Worm (Caenorhabditis elegans): ENCODE results near the gene irld-33.

The irld-33 gene

ce11 chrII:1714772-1715353 lies 24.0 kb upstream of the irld-33 start, which contains the start of gene btb-6:
Gene btb-6 (plus strand): TSS chrII:1715303.
- TF ChIP-seq hlh-4 (tag; optimal IDR thresholded peaks at IDR 0.05) (no peak), unc-62 (GFP tag; optimal IDR thresholded peaks at IDR 0.05) (no peak), nhr-84 (tag; optimal IDR thresholded peaks at IDR 0.05) (no peak), C04F5.9 (tag; optimal IDR thresholded peaks at IDR 0.05) (no peak), swsn-7 (tag; optimal IDR thresholded peaks at IDR 0.05) (no peak), efl-1 (optimal IDR thresholded peaks at IDR 0.05) (no peak), efl-1 (GFP tag; optimal IDR thresholded peaks at IDR 0.05 in 1 of 2) (no peak), C16A3.4 (tag; optimal IDR thresholded peaks at IDR 0.05) (no peak), nhr-85 (tag) (no peak), jun-1 (tag; optimal IDR thresholded peaks at IDR 0.05) (no peak), ets-5 (GFP tag; IDR thresholded peaks at IDR 0.05) (no peak), tbx-2 (tag; optimal IDR thresholded peaks at IDR 0.05) (no peak), skn-1 (tag; optimal IDR thresholded peaks at IDR 0.05) (no peak), vab-15 (tag; optimal IDR thresholded peaks at IDR 0.05) (no peak), tlp-1 (tag; optimal IDR thresholded peaks at IDR 0.05) (no peak), rnt-1 (tag; optimal IDR thresholded peaks at IDR 0.05) (no peak), snu-23 (GFP tag; optimal IDR thresholded peaks at IDR 0.05) (no peak), lin-13 (GFP tag; optimal IDR thresholded peaks at IDR 0.05) (no peak), hlh-17 (GFP tag; optimal IDR thresholded peaks at IDR 0.05; ENCODE audit: borderline replicate concordance) (no peak)

DNA sequence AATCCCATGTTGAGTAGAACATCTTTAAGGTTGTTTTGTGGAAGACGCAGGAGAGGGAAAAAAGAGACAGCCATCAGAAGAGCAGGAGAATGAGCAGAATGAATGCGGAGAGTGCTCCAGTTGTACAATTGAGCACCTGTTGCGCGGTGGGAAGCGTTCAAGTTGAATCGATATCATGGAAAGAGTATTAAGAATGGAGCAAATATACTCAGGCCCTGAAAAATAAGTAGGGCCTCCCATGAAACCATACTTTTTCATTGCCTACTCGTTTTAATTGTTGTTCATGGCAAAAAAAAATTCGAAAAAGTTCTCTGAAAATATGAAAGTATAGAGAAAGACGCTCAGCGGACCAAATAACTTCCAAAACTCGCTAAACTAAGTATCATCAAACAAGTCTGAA lies 19.7 kb upstream of the irld-33 start, which contains the start of gene fbxb-48:
Gene fbxb-48, minus strand, starts transcription at position 101 of the 400 bp plus-strand sequence.
- TF ChIP-seq dpl-1 (GFP tag; optimal IDR thresholded peaks at IDR 0.05), result no peak
- TF ChIP-seq nhr-90 (tag; optimal IDR thresholded peaks at IDR 0.05; ENCODE audit: poor library complexity), result no peak
- no peak for TF ChIP-seq ceh-82 (tag; optimal IDR thresholded peaks at IDR 0.05)
- TF ChIP-seq nhr-12 (tag; optimal IDR thresholded peaks at IDR 0.05), result no peak
- no peak for TF ChIP-seq vab-15 (tag; optimal IDR thresholded peaks at IDR 0.05)
- no peak for TF ChIP-seq hlh-17 (GFP tag; optimal IDR thresholded peaks at IDR 0.05; ENCODE audit: borderline replicate concordance)
- TF ChIP-seq ceh-63 (GFP tag; optimal IDR thresholded peaks at IDR 0.05), result no peak
- TF ChIP-seq elt-3 (tag; optimal IDR thresholded peaks at IDR 0.05), result no peak
- TF ChIP-seq ceh-8 (GFP tag; optimal IDR thresholded peaks at IDR 0.05), result no peak
- no peak for TF ChIP-seq ets-5 (GFP tag; IDR thresholded peaks at IDR 0.05)
- TF ChIP-seq tlp-1 (tag; optimal IDR thresholded peaks at IDR 0.05), result no peak
- no peak for TF ChIP-seq sup-37 (GFP tag; optimal IDR thresholded peaks at IDR 0.05)
- TF ChIP-seq unc-30 (tag; optimal IDR thresholded peaks at IDR 0.05), result no peak
- TF ChIP-seq isw-1 (GFP tag; IDR thresholded peaks at IDR 0.05), result no peak
- no peak for TF ChIP-seq ces-1 (GFP tag; optimal IDR thresholded peaks at IDR 0.05)

DNA sequence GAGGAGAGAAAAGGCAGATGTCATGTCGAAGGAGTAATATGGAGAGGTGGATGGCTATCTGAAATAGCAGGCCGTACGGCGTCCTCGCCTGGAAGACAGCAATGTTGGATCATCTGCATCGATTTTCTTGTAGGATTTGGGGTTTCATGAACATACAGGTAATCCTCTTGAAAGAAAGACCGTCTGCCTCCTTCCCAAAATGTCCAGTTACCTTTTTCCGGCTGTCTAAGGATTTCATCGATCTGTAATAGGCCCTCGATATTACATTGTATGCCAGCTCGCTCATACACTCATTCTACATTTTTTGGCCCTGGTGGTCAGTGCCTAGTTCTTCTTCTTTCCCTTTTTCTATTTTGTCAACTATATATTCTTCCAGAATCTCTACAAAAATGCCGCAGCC lies 16.5 kb upstream of the irld-33 start, which contains the start of the genes fbxb-5 and btb-8:
Gene fbxb-5, minus strand, starts transcription at position 101 of the 400 bp plus-strand sequence.
Gene btb-8, plus strand, starts transcription at position 377 of the 400 bp plus-strand sequence.
- no peak for TF ChIP-seq pag-3 (tag; optimal IDR thresholded peaks at IDR 0.05; ENCODE audit: borderline replicate concordance, insufficient read depth)
- TF ChIP-seq skn-1 (tag; optimal IDR thresholded peaks at IDR 0.05), result no peak
- TF ChIP-seq ztf-11 (tag; optimal IDR thresholded peaks at IDR 0.05), result no peak
- TF ChIP-seq hlh-4 (tag; optimal IDR thresholded peaks at IDR 0.05), result no peak
- no peak for TF ChIP-seq sptf-1 (tag; optimal IDR thresholded peaks at IDR 0.05)
- TF ChIP-seq xbp-1 (tag; optimal IDR thresholded peaks at IDR 0.05), result no peak
- TF ChIP-seq ama-1 (optimal IDR thresholded peaks at IDR 0.05), result no peak
- TF ChIP-seq efl-3 (GFP tag; optimal IDR thresholded peaks at IDR 0.05), result no peak

DNA sequence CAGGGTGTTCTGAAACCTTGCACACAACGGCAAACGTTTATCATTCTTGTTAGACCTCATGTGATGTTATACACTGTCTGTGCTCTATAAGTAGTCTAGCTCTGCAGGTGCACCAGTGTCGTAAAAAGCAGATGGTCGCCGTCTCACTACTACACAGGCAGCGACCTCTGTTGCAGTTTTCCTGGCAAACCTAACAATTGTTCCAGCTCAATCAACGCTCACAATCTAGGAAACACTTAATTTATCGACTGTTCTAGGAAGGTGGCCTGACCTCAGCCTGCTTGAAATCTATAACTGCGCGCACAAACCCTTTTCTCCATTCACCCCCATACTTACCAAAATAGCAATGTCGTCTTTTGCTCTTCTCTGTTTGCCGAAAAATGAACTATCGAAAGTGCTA lies 14.5 kb upstream of the irld-33 start, which contains the start of gene fbxb-11:
Gene fbxb-11, plus strand, starts transcription at position 301 of the 400 bp plus-strand sequence.
- no peak for TF ChIP-seq Y116A8C.19 (tag; optimal IDR thresholded peaks at IDR 0.05; ENCODE audit: borderline replicate concordance)
- TF ChIP-seq sptf-1 (tag; optimal IDR thresholded peaks at IDR 0.05), result no peak
- no peak for TF ChIP-seq ceh-63 (GFP tag; optimal IDR thresholded peaks at IDR 0.05)
- no peak for TF ChIP-seq mef-2 (tag; optimal IDR thresholded peaks at IDR 0.05)
- TF ChIP-seq irx-1 (tag; optimal IDR thresholded peaks at IDR 0.05), result no peak
- no peak for TF ChIP-seq hpl-2 (GFP tag; optimal IDR thresholded peaks at IDR 0.05)
- no peak for TF ChIP-seq nhr-28 (tag; optimal IDR thresholded peaks at IDR 0.05)
- no peak for TF ChIP-seq nhr-47 (tag; optimal IDR thresholded peaks at IDR 0.05)
- TF ChIP-seq unc-98 (GFP tag; IDR thresholded peaks at IDR 0.05), result no peak
- no peak for TF ChIP-seq snu-23 (GFP tag; optimal IDR thresholded peaks at IDR 0.05)
